Fruit fly (Drosophila melanogaster): ENCODE data around the gene DNAlig4.

Gene DNAlig4

dm6 chrX:13679565-13679964 is 12.0 kb upstream of the DNAlig4 start:
- no peak for TF ChIP-seq Blimp-1 (GFP tag; optimal IDR thresholded peaks at IDR 0.05)
- TF ChIP-seq CG7368 (GFP tag; optimal IDR thresholded peaks at IDR 0.05), result peak; percentile 6
- TF ChIP-seq pdm3 (GFP tag; optimal IDR thresholded peaks at IDR 0.05), result peak; percentile 71
- peak; percentile 38 for TF ChIP-seq CG6808 (GFP tag; optimal IDR thresholded peaks at IDR 0.05)
- peak; percentile 76 for TF ChIP-seq Met (GFP tag; optimal IDR thresholded peaks at IDR 0.05)
- TF ChIP-seq lz (GFP tag; optimal IDR thresholded peaks at IDR 0.05), result peak; percentile 61
- TF ChIP-seq CG6792 (GFP tag; optimal IDR thresholded peaks at IDR 0.05), result peak; percentile 66
- peak; percentile 46 for TF ChIP-seq CG4318 (GFP tag; optimal IDR thresholded peaks at IDR 0.05)
- peak; percentile 62 for TF ChIP-seq CG3919 (GFP tag; optimal IDR thresholded peaks at IDR 0.05)
- peak; percentile 59 for TF ChIP-seq vri (GFP tag; optimal IDR thresholded peaks at IDR 0.05)
- TF ChIP-seq CG3032 (tag; optimal IDR thresholded peaks at IDR 0.05), result peak; percentile 19
- TF ChIP-seq dsx (GFP tag; optimal IDR thresholded peaks at IDR 0.05; ENCODE audit: poor library complexity, severe bottlenecking), result peak; percentile 12
- TF ChIP-seq Eip75B (GFP tag; optimal IDR thresholded peaks at IDR 0.05), result peak; percentile 75
- TF ChIP-seq Hr38 (GFP tag; optimal IDR thresholded peaks at IDR 0.05), result no peak
- TF ChIP-seq achi (GFP tag; optimal IDR thresholded peaks at IDR 0.05), result peak; percentile 60
- no peak for TF ChIP-seq CG1621 (tag; optimal IDR thresholded peaks at IDR 0.05)
- peak; percentile 56 for TF ChIP-seq acj6 (GFP tag; optimal IDR thresholded peaks at IDR 0.05)
- TF ChIP-seq CG15336 (GFP tag; IDR thresholded peaks at IDR 0.05), result peak; percentile 71
- peak; percentile 34 for TF ChIP-seq Ets96B (tag; optimal IDR thresholded peaks at IDR 0.05)
- TF ChIP-seq CG6276 (GFP tag; optimal IDR thresholded peaks at IDR 0.05), result peak; percentile 47
- TF ChIP-seq esn (GFP tag; optimal IDR thresholded peaks at IDR 0.05), result peak; percentile 79
- TF ChIP-seq cyc (GFP tag; optimal IDR thresholded peaks at IDR 0.05), result peak; percentile 48
- peak; percentile 65 for TF ChIP-seq CG31627 (GFP tag; optimal IDR thresholded peaks at IDR 0.05)
- peak; percentile 85 for TF ChIP-seq Eip78C (GFP tag)
- peak; percentile 44; the same call in 2 of the 3 replicates for TF ChIP-seq eg (GFP tag; IDR thresholded peaks at IDR 0.05)
- 0 out of 2 replicates have a peak, but pooled peaks have one; percentile 24 for TF ChIP-seq Gug (GFP tag; IDR thresholded peaks at IDR 0.05)
- TF ChIP-seq net (GFP tag; optimal IDR thresholded peaks at IDR 0.05), result peak; percentile 50
- peak; percentile 69 for TF ChIP-seq Smox (GFP tag; optimal IDR thresholded peaks at IDR 0.05)
- TF ChIP-seq CG8632 (GFP tag; optimal IDR thresholded peaks at IDR 0.05), result peak; percentile 76
- TF ChIP-seq OdsH (GFP tag; optimal IDR thresholded peaks at IDR 0.05), result peak; percentile 64
- TF ChIP-seq CG10669 (GFP tag; optimal IDR thresholded peaks at IDR 0.05), result peak; percentile 50
- peak; percentile 60 for TF ChIP-seq CG8119 (GFP tag; IDR thresholded peaks at IDR 0.05)
- TF ChIP-seq CG9139 (GFP tag; optimal IDR thresholded peaks at IDR 0.05), result no peak
- TF ChIP-seq dac (GFP tag; optimal IDR thresholded peaks at IDR 0.05), result no peak
- TF ChIP-seq spab (GFP tag; optimal IDR thresholded peaks at IDR 0.05), result peak; percentile 27
- TF ChIP-seq CG6163 (GFP tag; IDR thresholded peaks at IDR 0.05), result peak; percentile 62; the same call in 2 of the 3 replicates
- TF ChIP-seq ss (GFP tag; optimal IDR thresholded peaks at IDR 0.05), result peak in 1 of 2 experiments; percentile 40
- no peak for TF ChIP-seq CG16779 (tag; optimal IDR thresholded peaks at IDR 0.05)
- peak; percentile 58 for TF ChIP-seq Hr4 (GFP tag; optimal IDR thresholded peaks at IDR 0.05)
- peak; percentile 85 for TF ChIP-seq svp (GFP tag)
- peak; percentile 38 for TF ChIP-seq fd59A (GFP tag; optimal IDR thresholded peaks at IDR 0.05)
- peak; percentile 27 for TF ChIP-seq Sox15 (GFP tag; optimal IDR thresholded peaks at IDR 0.05)
- peak; percentile 48 for TF ChIP-seq Ets21C (GFP tag; optimal IDR thresholded peaks at IDR 0.05)
- peak in 1 of 2 experiments; percentile 59 for TF ChIP-seq salr (GFP tag; optimal IDR thresholded peaks at IDR 0.05)
- no peak for TF ChIP-seq CG6854 (GFP tag; optimal IDR thresholded peaks at IDR 0.05)
- peak; percentile 26 for TF ChIP-seq CG8319 (GFP tag; optimal IDR thresholded peaks at IDR 0.05)
- peak; percentile 67 for TF ChIP-seq Sox102F (GFP tag; optimal IDR thresholded peaks at IDR 0.05)
- TF ChIP-seq fd85E (GFP tag; optimal IDR thresholded peaks at IDR 0.05), result no peak
- TF ChIP-seq Eip93F (GFP tag; optimal IDR thresholded peaks at IDR 0.05), result no peak
- TF ChIP-seq Sox14 (GFP tag; optimal IDR thresholded peaks at IDR 0.05), result peak; percentile 59
- TF ChIP-seq Lpt (GFP tag; optimal IDR thresholded peaks at IDR 0.05), result peak; percentile 32
- peak; percentile 65 for TF ChIP-seq CG10631 (GFP tag; optimal IDR thresholded peaks at IDR 0.05)
